Fruit fly (Drosophila melanogaster): Measurements from ENCODE around the gene CG31206.

Gene CG31206

DNA sequence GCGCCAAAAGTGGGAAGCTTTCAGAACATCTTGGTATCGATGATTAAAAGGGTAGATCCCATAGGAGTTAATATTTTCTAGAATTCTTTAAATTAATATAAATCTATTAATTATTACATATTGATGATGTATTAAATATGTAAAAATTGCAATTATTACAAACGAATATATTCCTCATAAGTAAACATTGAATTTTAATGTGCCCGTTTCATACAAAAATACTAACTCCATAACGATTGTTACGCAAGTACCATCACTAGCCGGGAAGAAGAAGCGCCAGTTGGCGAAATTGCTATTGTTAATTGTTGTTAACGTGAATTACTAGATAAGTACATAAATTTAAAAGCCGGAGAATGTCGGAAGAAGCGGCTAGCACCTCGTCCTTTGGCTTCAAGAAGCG is 50.3 kb downstream of the CG31206 start, which contains the start of gene mdlc (continued):
- TF ChIP-seq sna (GFP tag; IDR thresholded peaks at IDR 0.05; ENCODE audit: partially characterized antibody), result 0 out of 2 replicates have a peak, but pooled peaks have one; percentile 53
- no peak for TF ChIP-seq CG18619 (GFP tag; optimal IDR thresholded peaks at IDR 0.05)
- no peak for TF ChIP-seq pho (GFP tag; optimal IDR thresholded peaks at IDR 0.05)
- TF ChIP-seq CG11085 (GFP tag; IDR thresholded peaks at IDR 0.05), result no peak
- no peak for TF ChIP-seq pros (GFP tag; optimal IDR thresholded peaks at IDR 0.05)
- TF ChIP-seq phol (tag; optimal IDR thresholded peaks at IDR 0.05), result peak; percentile 51
- no peak for TF ChIP-seq gcm2 (GFP tag; optimal IDR thresholded peaks at IDR 0.05)
- TF ChIP-seq stwl (tag; optimal IDR thresholded peaks at IDR 0.05), result peak; percentile 83
- TF ChIP-seq Med (GFP tag), result peak; percentile 63
- TF ChIP-seq CG15011 (GFP tag; optimal IDR thresholded peaks at IDR 0.05), result no peak
- no peak for TF ChIP-seq gro (GFP tag; optimal IDR thresholded peaks at IDR 0.05)
- no peak for TF ChIP-seq Camta (GFP tag; optimal IDR thresholded peaks at IDR 0.05)
- TF ChIP-seq Fer2 (tag; optimal IDR thresholded peaks at IDR 0.05), result no peak
- TF ChIP-seq CG17328 (GFP tag; IDR thresholded peaks at IDR 0.05), result no peak
- no peak for TF ChIP-seq bab2 (GFP tag; optimal IDR thresholded peaks at IDR 0.05)
- TF ChIP-seq bcd (GFP tag; optimal IDR thresholded peaks at IDR 0.05), result no peak
- TF ChIP-seq CG12659 (GFP tag; optimal IDR thresholded peaks at IDR 0.05), result peak; percentile 42
- no peak for TF ChIP-seq D19B (GFP tag; optimal IDR thresholded peaks at IDR 0.05)
- TF ChIP-seq CG2116 (GFP tag; optimal IDR thresholded peaks at IDR 0.05), result peak; percentile 15
- no peak for TF ChIP-seq CG14860 (GFP tag; IDR thresholded peaks at IDR 0.05; ENCODE audit: partially characterized antibody)
- TF ChIP-seq CG17361 (GFP tag; IDR thresholded peaks at IDR 0.05), result no peak
- TF ChIP-seq fd102C (GFP tag; optimal IDR thresholded peaks at IDR 0.05), result no peak
- TF ChIP-seq CG16813 (GFP tag; IDR thresholded peaks at IDR 0.05; ENCODE audit: partially characterized antibody), result peak; percentile 71
- no peak for TF ChIP-seq rib (GFP tag; IDR thresholded peaks at IDR 0.05)
- no peak for TF ChIP-seq CG4404 (GFP tag; IDR thresholded peaks at IDR 0.05)
- no peak for TF ChIP-seq CG33213 (GFP tag; optimal IDR thresholded peaks at IDR 0.05)
- no peak for TF ChIP-seq Ssrp (tag; optimal IDR thresholded peaks at IDR 0.05)
- no peak for TF ChIP-seq BtbVII (GFP tag; optimal IDR thresholded peaks at IDR 0.05)
- peak; percentile 39 for TF ChIP-seq sug (tag; optimal IDR thresholded peaks at IDR 0.05)
- no peak for TF ChIP-seq pb (GFP tag; optimal IDR thresholded peaks at IDR 0.05)
- TF ChIP-seq bsh (GFP tag; optimal IDR thresholded peaks at IDR 0.05), result no peak
- no peak for TF ChIP-seq oc (tag; optimal IDR thresholded peaks at IDR 0.05)
- TF ChIP-seq CG17912 (GFP tag; optimal IDR thresholded peaks at IDR 0.05), result no peak
- TF ChIP-seq CG4617 (GFP tag; optimal IDR thresholded peaks at IDR 0.05; ENCODE audit: borderline replicate concordance), result peak; percentile 29
- TF ChIP-seq slp2 (GFP tag; optimal IDR thresholded peaks at IDR 0.05), result no peak
- no peak for TF ChIP-seq dimm (GFP tag; IDR thresholded peaks at IDR 0.05)
- no peak for TF ChIP-seq dati (GFP tag; IDR thresholded peaks at IDR 0.05)
- no peak for TF ChIP-seq CG31365 (tag; optimal IDR thresholded peaks at IDR 0.05)
- no peak for TF ChIP-seq CG3065 (GFP tag; optimal IDR thresholded peaks at IDR 0.05)
- peak; percentile 26; the same call in 1 of the 2 replicates for TF ChIP-seq CG3847 (GFP tag; IDR thresholded peaks at IDR 0.05)
- TF ChIP-seq sob (GFP tag; IDR thresholded peaks at IDR 0.05), result no peak
- TF ChIP-seq CG7556 (GFP tag; optimal IDR thresholded peaks at IDR 0.05), result no peak
- no peak for TF ChIP-seq mirr (GFP tag; optimal IDR thresholded peaks at IDR 0.05)
- TF ChIP-seq GATAe (GFP tag; conservative IDR thresholded peaks at IDR 0.05), result no peak
- TF ChIP-seq Hr39 (optimal IDR thresholded peaks at IDR 0.05), result no peak
- TF ChIP-seq CG1832 (GFP tag; optimal IDR thresholded peaks at IDR 0.05), result no peak
- TF ChIP-seq H15 (GFP tag; IDR thresholded peaks at IDR 0.05), result no peak
- no peak for TF ChIP-seq CG13296 (GFP tag; optimal IDR thresholded peaks at IDR 0.05)
- no peak for TF ChIP-seq vvl (GFP tag; IDR thresholded peaks at IDR 0.05)
- TF ChIP-seq danr (GFP tag; IDR thresholded peaks at IDR 0.05), result no peak
- TF ChIP-seq emc (GFP tag; optimal IDR thresholded peaks at IDR 0.05), result no peak
- no peak for TF ChIP-seq Oli (tag; optimal IDR thresholded peaks at IDR 0.05)
